Worm (Caenorhabditis elegans) whole organism, mixed stage, embryonic: ENCODE measurements around the gene srd-1.

ENCODE experiments used
- M03D4.4 ChIP-seq: sonication (generic microtip); optimal IDR thresholded peaks from 2 replicates; lab custom pipeline; 2017; ENCODE audit warnings: mild to moderate bottlenecking, missing genetic modification characterization, missing compliant biosample characterization
- bed-3 ChIP-seq: fragments of 200-800 bp; sonication (Bioruptor generic); optimal IDR thresholded peaks from 3 replicates; lab custom pipeline; 2018; ENCODE audit warnings: mild to moderate bottlenecking, missing genetic modification characterization, moderate library complexity, missing compliant biosample characterization
- blmp-1 ChIP-seq: fragments of 150-350 bp; optimal IDR thresholded peaks from 2 replicates; lab custom pipeline; 2014; ENCODE audit warnings: missing biosample characterization, missing genetic modification characterization
- ceh-39 ChIP-seq: fragments of 150-350 bp; optimal IDR thresholded peaks from 2 replicates; lab custom pipeline; 2014; ENCODE audit warnings: missing biosample characterization, missing genetic modification characterization
- ceh-43 ChIP-seq: fragments of 200-800 bp; sonication (Bioruptor generic); optimal IDR thresholded peaks from 2 replicates; lab custom pipeline; 2018; ENCODE audit warnings: mild to moderate bottlenecking, missing genetic modification characterization, moderate library complexity, missing compliant biosample characterization
- ceh-83 ChIP-seq: fragments of 200-800 bp; sonication (Bioruptor generic); optimal IDR thresholded peaks from 2 replicates; lab custom pipeline; 2018; ENCODE audit warnings: mild to moderate bottlenecking, missing genetic modification characterization, missing compliant biosample characterization
- ces-1 ChIP-seq: fragments of 150-350 bp; optimal IDR thresholded peaks from 2 replicates; lab custom pipeline; 2014; ENCODE audit warnings: missing biosample characterization, missing genetic modification reagents, missing genetic modification characterization
- cnd-1 ChIP-seq: fragments of 200-800 bp; sonication (Bioruptor generic); optimal IDR thresholded peaks from 2 replicates; lab custom pipeline; 2018; ENCODE audit warnings: mild to moderate bottlenecking, missing genetic modification characterization, missing compliant biosample characterization
- drap-1 ChIP-seq: fragments of 200-800 bp; sonication (Bioruptor generic); optimal IDR thresholded peaks from 3 replicates; lab custom pipeline; 2018; ENCODE audit warnings: mild to moderate bottlenecking, missing genetic modification characterization, missing compliant biosample characterization
- elt-1 ChIP-seq: sonication (generic microtip); optimal IDR thresholded peaks from 2 replicates; lab custom pipeline; 2017; ENCODE audit warnings: missing genetic modification characterization, mild to moderate bottlenecking, missing compliant biosample characterization, antibody characterized with exemption, moderate library complexity, borderline replicate concordance; ENCODE audit not compliant: insufficient read depth
- elt-3 ChIP-seq: fragments of 150-350 bp; optimal IDR thresholded peaks from 2 replicates; lab custom pipeline; 2014; ENCODE audit warnings: missing biosample characterization, missing genetic modification characterization
- flh-1 ChIP-seq: fragments of 200-800 bp; sonication (Bioruptor generic); optimal IDR thresholded peaks from 2 replicates; lab custom pipeline; 2018; ENCODE audit warnings: mild to moderate bottlenecking, missing genetic modification characterization, moderate library complexity, missing compliant biosample characterization
- ham-2 ChIP-seq: fragments of 200-800 bp; sonication (Bioruptor generic); optimal IDR thresholded peaks from 2 replicates; lab custom pipeline; 2018; ENCODE audit warnings: mild to moderate bottlenecking, missing genetic modification characterization, missing compliant biosample characterization
- hlh-1 ChIP-seq: fragments of 150-350 bp; optimal IDR thresholded peaks from 2 replicates; lab custom pipeline; 2014; ENCODE audit warnings: missing biosample characterization, missing genetic modification reagents, missing genetic modification characterization
- lin-13 ChIP-seq: fragments of 150-350 bp; optimal IDR thresholded peaks from 2 replicates; lab custom pipeline; 2014; ENCODE audit warnings: missing biosample characterization, missing genetic modification characterization
- lin-32 ChIP-seq: fragments of 200-800 bp; sonication (Bioruptor generic); optimal IDR thresholded peaks from 2 replicates; lab custom pipeline; 2018; ENCODE audit warnings: mild to moderate bottlenecking, missing genetic modification characterization, missing compliant biosample characterization
- lsy-2 ChIP-seq: fragments of 150-350 bp; optimal IDR thresholded peaks from 2 replicates; lab custom pipeline; 2014; ENCODE audit warnings: missing biosample characterization, missing genetic modification characterization
- mab-5 ChIP-seq: fragments of 150-350 bp; optimal IDR thresholded peaks from 2 replicates; lab custom pipeline; 2014; ENCODE audit warnings: missing biosample characterization, missing genetic modification characterization
- mep-1 ChIP-seq: fragments of 150-350 bp; optimal IDR thresholded peaks from 2 replicates; lab custom pipeline; 2017; ENCODE audit warnings: missing biosample characterization, missing genetic modification reagents, missing genetic modification characterization, inconsistent platforms
- mls-2 ChIP-seq: sonication (generic microtip); optimal IDR thresholded peaks from 2 replicates; lab custom pipeline; 2016; ENCODE audit warnings: mild to moderate bottlenecking, missing genetic modification characterization, moderate library complexity, missing compliant biosample characterization
- nhr-12 ChIP-seq: fragments of 150-350 bp; optimal IDR thresholded peaks from 2 replicates; lab custom pipeline; 2014; ENCODE audit warnings: missing biosample characterization, missing genetic modification characterization
- nhr-2 ChIP-seq: fragments of 150-350 bp; optimal IDR thresholded peaks from 2 replicates; lab custom pipeline; 2014; ENCODE audit warnings: missing biosample characterization, missing genetic modification characterization
- nhr-28 ChIP-seq: fragments of 150-350 bp; optimal IDR thresholded peaks from 2 replicates; lab custom pipeline; 2014; ENCODE audit warnings: missing biosample characterization, missing genetic modification characterization
- nhr-76 ChIP-seq: sonication (generic microtip); optimal IDR thresholded peaks from 2 replicates; lab custom pipeline; 2017; ENCODE audit warnings: missing biosample characterization, missing genetic modification characterization
- pha-4 ChIP-seq: fragments of 150-350 bp; optimal IDR thresholded peaks from 2 replicates; lab custom pipeline; 2018; ENCODE audit warnings: missing biosample characterization, missing genetic modification reagents, missing genetic modification characterization
- sem-2 ChIP-seq: fragments of 200-800 bp; sonication (Bioruptor generic); optimal IDR thresholded peaks from 2 replicates; lab custom pipeline; 2018; ENCODE audit warnings: mild to moderate bottlenecking, missing genetic modification characterization, missing compliant biosample characterization
- snpc-4 ChIP-seq: fragments of 150-350 bp; optimal IDR thresholded peaks from 2 replicates; lab custom pipeline; 2014; ENCODE audit warnings: missing biosample characterization, missing genetic modification characterization
- sptf-1 ChIP-seq: sonication (generic microtip); optimal IDR thresholded peaks from 2 replicates; lab custom pipeline; 2017; ENCODE audit warnings: mild to moderate bottlenecking, missing genetic modification characterization, moderate library complexity, missing compliant biosample characterization
- tbx-8 ChIP-seq: fragments of 200-800 bp; sonication (Bioruptor generic); optimal IDR thresholded peaks from 2 replicates; lab custom pipeline; 2018; ENCODE audit warnings: mild to moderate bottlenecking, missing genetic modification characterization, moderate library complexity, missing compliant biosample characterization
- unc-120 ChIP-seq: sonication (generic microtip); optimal IDR thresholded peaks from 2 replicates; lab custom pipeline; 2017; ENCODE audit warnings: missing genetic modification characterization, missing compliant biosample characterization; ENCODE audit not compliant: poor library complexity, severe bottlenecking
- unc-39 ChIP-seq: fragments of 150-350 bp; optimal IDR thresholded peaks from 2 replicates; lab custom pipeline; 2014; ENCODE audit warnings: missing biosample characterization, missing genetic modification characterization
- unc-62 ChIP-seq: fragments of 150-350 bp; optimal IDR thresholded peaks from 2 replicates; lab custom pipeline; 2014; ENCODE audit warnings: missing biosample characterization, missing genetic modification reagents, missing genetic modification characterization
- zip-8 ChIP-seq: fragments of 150-350 bp; optimal IDR thresholded peaks from 2 replicates; lab custom pipeline; 2014; ENCODE audit warnings: missing biosample characterization, missing genetic modification characterization
- ztf-11 ChIP-seq: fragments of 150-350 bp; optimal IDR thresholded peaks from 2 replicates; lab custom pipeline; 2014; ENCODE audit warnings: missing biosample characterization, missing genetic modification characterization

srd-1 gene

ce11 chrII:10182634-10183033 lies at the start of gene srd-1:
srd-1 (minus strand) TSS chrII:10182734.
- TF ChIP-seq bed-3 (GFP tag; lab: Kevin White, UChicago) (no peak), pha-4 (tag; lab: Kevin White, UChicago) (no peak), ceh-39 (tag; lab: Kevin White, UChicago) (no peak), lsy-2 (tag; lab: Kevin White, UChicago) (no peak), M03D4.4 (tag; lab: Kevin White, UChicago) (no peak), hlh-1 (tag; lab: Kevin White, UChicago) (no peak), ceh-43 (no peak), ham-2 (GFP tag; lab: Kevin White, UChicago) (no peak), mep-1 (tag; lab: Kevin White, UChicago) (no peak), nhr-28 (tag; lab: Kevin White, UChicago) (no peak), cnd-1 (tag; lab: Kevin White, UChicago) (no peak), drap-1 (GFP tag; lab: Kevin White, UChicago) (no peak), snpc-4 (tag; lab: Kevin White, UChicago) (no peak), nhr-12 (tag; lab: Kevin White, UChicago) (no peak), tbx-8 (GFP tag; lab: Kevin White, UChicago) (no peak)

- TF ChIP-seq nhr-2 (tag; lab: Kevin White, UChicago), result no peak
- TF ChIP-seq nhr-12 (tag; lab: Kevin White, UChicago), result no peak
- TF ChIP-seq mls-2, result no peak
- no peak for TF ChIP-seq nhr-76 (tag; lab: Kevin White, UChicago)
- TF ChIP-seq mab-5 (tag; lab: Kevin White, UChicago), result no peak
- TF ChIP-seq pha-4 (tag; lab: Kevin White, UChicago), result no peak
- no peak for TF ChIP-seq nhr-28 (tag; lab: Kevin White, UChicago)
- no peak for TF ChIP-seq lin-13 (tag; lab: Kevin White, UChicago)
- TF ChIP-seq elt-3, result no peak
- no peak for TF ChIP-seq sem-2 (GFP tag; lab: Kevin White, UChicago)
- TF ChIP-seq unc-120 (tag; lab: Kevin White, UChicago), result no peak
- TF ChIP-seq lsy-2 (tag; lab: Kevin White, UChicago), result no peak
- no peak for TF ChIP-seq zip-8 (tag; lab: Kevin White, UChicago)
- no peak for TF ChIP-seq ces-1 (GFP tag; lab: Kevin White, UChicago)
- TF ChIP-seq bed-3 (GFP tag; lab: Kevin White, UChicago), result no peak
- TF ChIP-seq unc-39 (tag; lab: Kevin White, UChicago), result no peak
- TF ChIP-seq lin-32, result no peak
- no peak for TF ChIP-seq unc-62
These were observed 49.3 kb upstream of the srd-1 start for ce11 chrII:10231874-10232273.

- TF ChIP-seq unc-120 (tag; lab: Kevin White, UChicago) (no peak), mls-2 (no peak), unc-62 (no peak), nhr-28 (tag; lab: Kevin White, UChicago) (no peak)
These were observed 48.4 kb upstream of the srd-1 start, which contains the start of gene T01E8.8 for ce11 chrII:10230972-10231371. T01E8.8 (plus strand) TSS chrII:10231272.

ce11 chrII:10227030-10227429 lies 44.5 kb upstream of the srd-1 start, which contains the start of gene srh-135:
srh-135 (minus strand) TSS chrII:10227130.
- TF ChIP-seq mab-5 (tag; lab: Kevin White, UChicago), result no peak
- no peak for TF ChIP-seq ham-2 (GFP tag; lab: Kevin White, UChicago)
- TF ChIP-seq sptf-1 (tag; lab: Kevin White, UChicago), result no peak
- TF ChIP-seq nhr-76 (tag; lab: Kevin White, UChicago), result no peak
- no peak for TF ChIP-seq nhr-28 (tag; lab: Kevin White, UChicago)
- TF ChIP-seq mep-1 (tag; lab: Kevin White, UChicago), result no peak

ce11 chrII:10222577-10222976 lies 40.0 kb upstream of the srd-1 start, which contains the start of gene plc-3:
plc-3 (plus strand) TSS chrII:10222877.
- TF ChIP-seq unc-62 (no peak), zip-8 (tag; lab: Kevin White, UChicago) (no peak), lin-13 (tag; lab: Kevin White, UChicago) (no peak), ceh-83 (GFP tag; lab: Kevin White, UChicago) (no peak), elt-1 (tag; lab: Kevin White, UChicago) (no peak), M03D4.4 (tag; lab: Kevin White, UChicago) (no peak), nhr-76 (tag; lab: Kevin White, UChicago) (no peak), mep-1 (tag; lab: Kevin White, UChicago) (no peak), ham-2 (GFP tag; lab: Kevin White, UChicago) (no peak), sptf-1 (tag; lab: Kevin White, UChicago) (no peak), flh-1 (GFP tag; lab: Kevin White, UChicago) (no peak), elt-3 (no peak), lin-32 (no peak), blmp-1 (tag; lab: Kevin White, UChicago) (no peak), drap-1 (GFP tag; lab: Kevin White, UChicago) (no peak), ztf-11 (tag; lab: Kevin White, UChicago) (no peak), cnd-1 (tag; lab: Kevin White, UChicago) (no peak)
